Fruit fly (Drosophila melanogaster) whole organism, embryonic: ENCODE measurements around the gene Irk1.

Experiments
- ATbp ChIP-seq: fragments of 200-800 bp; sonication (Bioruptor generic); optimal IDR thresholded peaks from 2 replicates; lab custom pipeline; 2017; ENCODE audit warnings: missing biosample characterization, mild to moderate bottlenecking, missing genetic modification characterization, missing genetic modification reagents
- B-H1 ChIP-seq: fragments of 200-800 bp; sonication (Bioruptor generic); IDR thresholded peaks from 3 replicates; pipeline ENCODE4 v1.3.6; 2022; ENCODE audit warnings: missing biosample characterization, missing genetic modification characterization
- CG10274 ChIP-seq: fragments of 200-800 bp; sonication (Bioruptor generic); optimal IDR thresholded peaks from 3 replicates; lab custom pipeline; 2017; ENCODE audit warnings: missing biosample characterization, mild to moderate bottlenecking, missing genetic modification characterization
- CG10654 ChIP-seq: fragments of 200-800 bp; sonication (Bioruptor generic); optimal IDR thresholded peaks from 2 replicates; lab custom pipeline; 2016; ENCODE audit warnings: missing biosample characterization, missing genetic modification characterization
- CG11085 ChIP-seq: fragments of 200-800 bp; sonication (Bioruptor generic); IDR thresholded peaks from 2 replicates; pipeline ENCODE4 v1.3.6; 2022; ENCODE audit warnings: missing biosample characterization, missing genetic modification characterization
- CG12219 ChIP-seq: fragments of 200-800 bp; sonication (Bioruptor generic); optimal IDR thresholded peaks from 3 replicates; lab custom pipeline; 2018; ENCODE audit warnings: missing biosample characterization, mild to moderate bottlenecking, missing genetic modification characterization
- CG12299 ChIP-seq: fragments of 200-800 bp; sonication (Bioruptor generic); optimal IDR thresholded peaks from 2 replicates; lab custom pipeline; 2018; ENCODE audit warnings: missing biosample characterization, mild to moderate bottlenecking, missing genetic modification characterization
- CG12744 ChIP-seq: fragments of 200-800 bp; sonication (Bioruptor generic); optimal IDR thresholded peaks from 2 replicates; lab custom pipeline; 2016; ENCODE audit warnings: missing biosample characterization, missing genetic modification characterization
- CG13287 ChIP-seq: fragments of 200-800 bp; sonication (Bioruptor generic); IDR thresholded peaks from 2 replicates; pipeline ENCODE4 v1.3.6; 2022; ENCODE audit warnings: missing biosample characterization, missing genetic modification characterization; ENCODE audit not compliant: partially characterized antibody
- CG14667 ChIP-seq: fragments of 200-800 bp; sonication (Bioruptor generic); IDR thresholded peaks from 2 replicates; pipeline ENCODE4 v1.3.6; 2022; ENCODE audit warnings: missing biosample characterization, missing genetic modification characterization
- CG14860 ChIP-seq: fragments of 200-800 bp; sonication (Bioruptor generic); IDR thresholded peaks from 3 replicates; pipeline ENCODE4 v1.3.6; 2022; ENCODE audit warnings: missing biosample characterization, missing genetic modification characterization; ENCODE audit not compliant: partially characterized antibody
- CG15514 ChIP-seq: fragments of 200-800 bp; sonication (Bioruptor generic); optimal IDR thresholded peaks from 3 replicates; lab custom pipeline; 2017; ENCODE audit warnings: missing biosample characterization, missing genetic modification characterization, mild to moderate bottlenecking, moderate library complexity, missing genetic modification reagents
- CG1832 ChIP-seq: fragments of 200-800 bp; sonication (Bioruptor generic); optimal IDR thresholded peaks from 2 replicates; lab custom pipeline; 2017; ENCODE audit warnings: missing biosample characterization, mild to moderate bottlenecking, missing genetic modification characterization, inconsistent platforms
- CG18764 ChIP-seq: fragments of 200-800 bp; sonication (Bioruptor generic); optimal IDR thresholded peaks from 3 replicates; lab custom pipeline; 2016; ENCODE audit warnings: missing biosample characterization, missing genetic modification characterization
- CG2202 ChIP-seq: fragments of 200-800 bp; sonication (Bioruptor generic); optimal IDR thresholded peaks from 2 replicates; lab custom pipeline; 2018; ENCODE audit warnings: missing biosample characterization, mild to moderate bottlenecking, missing genetic modification characterization
- CG3281 ChIP-seq: fragments of 200-800 bp; sonication (Bioruptor generic); optimal IDR thresholded peaks from 3 replicates; lab custom pipeline; 2017; ENCODE audit warnings: missing biosample characterization, mild to moderate bottlenecking, missing genetic modification characterization
- CG43689 ChIP-seq: fragments of 200-800 bp; sonication (Bioruptor generic); IDR thresholded peaks from 2 replicates; pipeline ENCODE4 v1.3.6; 2022; ENCODE audit warnings: missing biosample characterization, missing genetic modification characterization
- CG5180 ChIP-seq: fragments of 200-800 bp; sonication (Bioruptor generic); optimal IDR thresholded peaks from 3 replicates; lab custom pipeline; 2017; ENCODE audit warnings: missing biosample characterization, missing genetic modification characterization, mild to moderate bottlenecking, moderate library complexity, missing genetic modification reagents
- CG7839 ChIP-seq: fragments of 200-800 bp; sonication (Bioruptor generic); optimal IDR thresholded peaks from 3 replicates; lab custom pipeline; 2018; ENCODE audit warnings: missing biosample characterization, mild to moderate bottlenecking, missing genetic modification characterization, moderate library complexity
- CG8089 ChIP-seq: fragments of 200-800 bp; sonication (Bioruptor generic); optimal IDR thresholded peaks from 3 replicates; lab custom pipeline; 2016; ENCODE audit warnings: missing biosample characterization, missing genetic modification characterization
- CG8290 ChIP-seq, 3 experiments: fragments of 200-800 bp; sonication (Bioruptor generic); optimal IDR thresholded peaks; 2 replicates each; lab custom pipeline; 2016 to 2019; ENCODE audit warnings: missing biosample characterization in 3 of 3, missing genetic modification characterization in 3 of 3, mild to moderate bottlenecking in 2 of 3, moderate library complexity in 1 of 3
- CG9797 ChIP-seq: fragments of 200-800 bp; sonication (Bioruptor generic); optimal IDR thresholded peaks from 3 replicates; lab custom pipeline; 2018; ENCODE audit warnings: missing biosample characterization, mild to moderate bottlenecking, missing genetic modification characterization
- CG9876 ChIP-seq: fragments of 200-800 bp; sonication (Bioruptor generic); optimal IDR thresholded peaks from 2 replicates; lab custom pipeline; 2016; ENCODE audit warnings: missing biosample characterization, missing genetic modification characterization
- CoRest ChIP-seq: fragments of 200-800 bp; sonication (Bioruptor generic); optimal IDR thresholded peaks from 3 replicates; lab custom pipeline; 2018; ENCODE audit warnings: missing biosample characterization, mild to moderate bottlenecking, missing genetic modification characterization, moderate library complexity
- D19B ChIP-seq: fragments of 200-800 bp; sonication (Bioruptor generic); optimal IDR thresholded peaks from 2 replicates; lab custom pipeline; 2017; ENCODE audit warnings: missing biosample characterization, mild to moderate bottlenecking, missing genetic modification characterization
- Drgx ChIP-seq: fragments of 200-800 bp; sonication (Bioruptor generic); IDR thresholded peaks from 2 replicates; pipeline ENCODE4 v1.3.6; 2022; ENCODE audit warnings: missing biosample characterization, missing genetic modification characterization
- Fer3 ChIP-seq: fragments of 200-800 bp; sonication (Bioruptor generic); optimal IDR thresholded peaks from 2 replicates; lab custom pipeline; 2018; ENCODE audit warnings: missing biosample characterization, mild to moderate bottlenecking, missing genetic modification characterization, moderate library complexity
- HLH4C ChIP-seq: fragments of 200-800 bp; sonication (Bioruptor generic); IDR thresholded peaks from 3 replicates; pipeline ENCODE4 v1.3.6; 2022; ENCODE audit warnings: missing biosample characterization, missing genetic modification characterization; ENCODE audit not compliant: partially characterized antibody
- MTF-1 ChIP-seq: fragments of 200-800 bp; sonication (Bioruptor generic); optimal IDR thresholded peaks from 2 replicates; lab custom pipeline; 2018; ENCODE audit warnings: missing biosample characterization, mild to moderate bottlenecking, missing genetic modification characterization, borderline replicate concordance
- Ptx1 ChIP-seq: fragments of 200-800 bp; sonication (Bioruptor generic); IDR thresholded peaks from 2 replicates; pipeline ENCODE4 v1.3.6; 2022; ENCODE audit warnings: missing biosample characterization, missing genetic modification characterization
- Xrp1 ChIP-seq: fragments of 200-800 bp; sonication (Bioruptor generic); IDR thresholded peaks from 2 replicates; pipeline ENCODE4 v1.3.6; 2022; ENCODE audit warnings: missing biosample characterization, missing genetic modification characterization
- al ChIP-seq: fragments of 200-800 bp; sonication (Bioruptor generic); IDR thresholded peaks from 2 replicates; pipeline ENCODE4 v1.3.6; 2022; ENCODE audit warnings: missing biosample characterization, missing genetic modification characterization
- ash1 ChIP-seq: fragments of 200-800 bp; sonication (Bioruptor generic); optimal IDR thresholded peaks from 2 replicates; lab custom pipeline; 2018; ENCODE audit warnings: missing biosample characterization, mild to moderate bottlenecking, missing genetic modification characterization
- cg ChIP-seq: fragments of 200-800 bp; sonication (Bioruptor generic); optimal IDR thresholded peaks from 3 replicates; lab custom pipeline; 2019; ENCODE audit warnings: missing biosample characterization, mild to moderate bottlenecking, missing genetic modification characterization, moderate library complexity
- crp ChIP-seq, 2 experiments: fragments of 200-800 bp; sonication (Bioruptor generic); optimal IDR thresholded peaks; 2 replicates in 1 of 2; 3 replicates in 1 of 2; lab custom pipeline; 2017; ENCODE audit warnings: missing biosample characterization in 2 of 2, missing genetic modification characterization in 2 of 2, mild to moderate bottlenecking in 1 of 2, moderate library complexity in 1 of 2
- cwo ChIP-seq: fragments of 200-800 bp; sonication (Bioruptor generic); optimal IDR thresholded peaks from 3 replicates; lab custom pipeline; 2017; ENCODE audit warnings: missing biosample characterization, missing genetic modification characterization, mild to moderate bottlenecking, moderate library complexity, missing genetic modification reagents
- dmrt99B ChIP-seq: fragments of 200-800 bp; sonication (Bioruptor generic); optimal IDR thresholded peaks from 2 replicates; lab custom pipeline; 2018; ENCODE audit warnings: missing biosample characterization, mild to moderate bottlenecking, missing genetic modification characterization, moderate library complexity
- ken ChIP-seq: fragments of 200-800 bp; sonication (Bioruptor generic); IDR thresholded peaks from 3 replicates; pipeline ENCODE4 v1.3.6; 2022; ENCODE audit warnings: missing biosample characterization, missing genetic modification characterization
- knrl ChIP-seq: fragments of 200-800 bp; sonication (Bioruptor generic); IDR thresholded peaks from 3 replicates; pipeline ENCODE4 v1.3.6; 2022; ENCODE audit warnings: missing biosample characterization, missing genetic modification characterization; ENCODE audit not compliant: partially characterized antibody
- lilli ChIP-seq: fragments of 200-800 bp; sonication (Bioruptor generic); optimal IDR thresholded peaks from 3 replicates; lab custom pipeline; 2016; ENCODE audit warnings: missing biosample characterization, missing genetic modification characterization
- onecut ChIP-seq: fragments of 200-800 bp; sonication (Bioruptor generic); IDR thresholded peaks from 2 replicates; pipeline ENCODE4 v1.3.6; 2022; ENCODE audit warnings: missing biosample characterization, missing genetic modification characterization
- pnt ChIP-seq: fragments of 200-800 bp; sonication (Bioruptor generic); optimal IDR thresholded peaks from 3 replicates; lab custom pipeline; 2016; ENCODE audit warnings: missing biosample characterization, missing genetic modification characterization
- run ChIP-seq: fragments of 200-800 bp; sonication (Bioruptor generic); optimal IDR thresholded peaks from 3 replicates; lab custom pipeline; 2018; ENCODE audit warnings: missing biosample characterization, mild to moderate bottlenecking, missing genetic modification characterization
- salm ChIP-seq: fragments of 200-800 bp; sonication (Bioruptor generic); optimal IDR thresholded peaks from 2 replicates; lab custom pipeline; 2018; ENCODE audit warnings: missing biosample characterization, mild to moderate bottlenecking, missing genetic modification characterization
- sens ChIP-seq: fragments of 200-800 bp; sonication (Bioruptor generic); peaks from one replicate; lab custom pipeline; 2016; ENCODE audit warnings: missing biosample characterization, missing genetic modification characterization
- sim ChIP-seq: fragments of 200-800 bp; sonication (Bioruptor generic); IDR thresholded peaks from 2 replicates; pipeline ENCODE4 v1.3.6; 2022; ENCODE audit warnings: missing biosample characterization, missing genetic modification characterization
- so ChIP-seq: fragments of 200-800 bp; sonication (Bioruptor generic); IDR thresholded peaks from 3 replicates; pipeline ENCODE4 v1.3.6; 2022; ENCODE audit warnings: missing biosample characterization, missing genetic modification characterization
- trh ChIP-seq: fragments of 200-800 bp; sonication (Bioruptor generic); optimal IDR thresholded peaks from 2 replicates; lab custom pipeline; 2016; ENCODE audit warnings: missing biosample characterization, missing genetic modification characterization
- unc-4 ChIP-seq: fragments of 200-800 bp; sonication (Bioruptor generic); IDR thresholded peaks from 2 replicates; pipeline ENCODE4 v1.3.6; 2022; ENCODE audit warnings: missing biosample characterization, missing genetic modification characterization; ENCODE audit not compliant: partially characterized antibody

The Irk1 gene

DNA sequence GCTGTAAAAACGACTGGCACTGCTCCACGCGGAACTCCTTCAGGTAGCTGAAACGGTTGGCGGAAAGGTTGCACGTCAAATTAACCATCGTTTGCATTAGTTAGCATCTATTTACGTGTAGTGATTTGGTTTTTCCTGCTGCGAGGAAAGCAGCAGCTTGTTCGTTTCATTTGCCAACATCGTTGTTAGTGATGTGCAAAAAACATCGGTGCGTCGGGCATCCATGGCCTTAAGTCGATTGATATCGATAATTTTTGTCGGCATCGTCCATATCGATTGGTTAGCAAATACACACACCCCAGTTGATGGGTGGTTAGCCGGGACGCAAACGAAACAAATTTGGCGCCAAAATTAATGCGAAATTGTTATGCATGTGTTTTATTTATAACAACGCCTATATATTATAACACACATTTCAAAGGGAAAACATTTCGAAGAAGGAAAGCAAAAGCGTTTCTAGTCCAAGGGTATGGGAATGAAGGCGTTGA, 10.4 kb upstream of the Irk1 start, which contains the start of gene unk (continued):
- TF ChIP-seq Fer3 (tag; lab: Kevin White, UChicago) (no peak), CG9797 (GFP tag; lab: Kevin White, UChicago) (peak; percentile 51), CG3281 (GFP tag; lab: Kevin White, UChicago) (no peak), cg (GFP tag; lab: Kevin White, UChicago) (no peak), al (GFP tag; lab: Robert Waterston, UW) (peak; percentile 38; the same call in 1 of the 2 replicates), CG15514 (GFP tag; lab: Kevin White, UChicago) (peak; percentile 39), CG8290 (GFP tag; optimal IDR thresholded peaks at IDR 0.05; lab: Kevin White, UChicago) (no peak), CG8290 (tag; optimal IDR thresholded peaks at IDR 0.05; lab: Kevin White, UChicago) (peak in 1 of 2 experiments; percentile 79), CG10274 (GFP tag; lab: Kevin White, UChicago) (no peak), CG14860 (GFP tag; lab: Robert Waterston, UW) (peak; percentile 94), lilli (GFP tag; lab: Kevin White, UChicago) (peak; percentile 17), CG12299 (tag; lab: Kevin White, UChicago) (no peak), sens (GFP tag; lab: Kevin White, UChicago) (peak; percentile 80), CG14667 (GFP tag; lab: Robert Waterston, UW) (no peak), ash1 (GFP tag; lab: Kevin White, UChicago) (no peak), Drgx (no peak), MTF-1 (no peak), CG2202 (tag; lab: Kevin White, UChicago) (no peak), onecut (no peak; the same call in 1 of the 2 replicates), trh (GFP tag; lab: Kevin White, UChicago) (no peak), knrl (GFP tag; lab: Robert Waterston, UW) (peak; percentile 99), D19B (GFP tag; lab: Kevin White, UChicago) (no peak), CG9876 (GFP tag; lab: Kevin White, UChicago) (no peak), crp (GFP tag; optimal IDR thresholded peaks at IDR 0.05; lab: Kevin White, UChicago) (peak in 1 of 2 experiments; percentile 16), CG8089 (GFP tag; lab: Kevin White, UChicago) (no peak), CG13287 (GFP tag; lab: Robert Waterston, UW) (peak; percentile 99), CG7839 (tag; lab: Kevin White, UChicago) (no peak), dmrt99B (tag; lab: Kevin White, UChicago) (no peak), CG1832 (GFP tag; lab: Kevin White, UChicago) (no peak), CG10654 (GFP tag; lab: Kevin White, UChicago) (no peak), CoRest (tag; lab: Kevin White, UChicago) (peak; percentile 51), B-H1 (GFP tag; lab: Robert Waterston, UW) (no peak), Ptx1 (GFP tag; lab: Robert Waterston, UW) (no peak), sim (no peak), salm (tag; lab: Kevin White, UChicago) (no peak), Xrp1 (GFP tag; lab: Robert Waterston, UW) (0 out of 2 replicates have a peak, but pooled peaks have one; percentile 16), CG5180 (GFP tag; lab: Kevin White, UChicago) (no peak), cwo (GFP tag; lab: Kevin White, UChicago) (no peak), CG12744 (GFP tag; lab: Kevin White, UChicago) (no peak), ATbp (GFP tag; lab: Kevin White, UChicago) (no peak), pnt (GFP tag; lab: Kevin White, UChicago) (no peak), unc-4 (peak; percentile 98), CG12219 (GFP tag; lab: Kevin White, UChicago) (no peak), run (tag; lab: Kevin White, UChicago) (no peak), CG18764 (no peak), HLH4C (GFP tag; lab: Robert Waterston, UW) (peak; percentile 94), so (GFP tag; lab: Robert Waterston, UW) (peak; percentile 33; the same call in 1 of the 3 replicates), CG43689 (no peak), CG11085 (GFP tag; lab: Robert Waterston, UW) (no peak), ken (0 out of 3 replicates have a peak, but pooled peaks have one; percentile 29)
